Worm (Caenorhabditis elegans): Measurements from ENCODE around the gene F35F10.7.
A peak's percentile ranks its signal among the peaks of the same experiment; 100 is the strongest.

Gene F35F10.7

DNA sequence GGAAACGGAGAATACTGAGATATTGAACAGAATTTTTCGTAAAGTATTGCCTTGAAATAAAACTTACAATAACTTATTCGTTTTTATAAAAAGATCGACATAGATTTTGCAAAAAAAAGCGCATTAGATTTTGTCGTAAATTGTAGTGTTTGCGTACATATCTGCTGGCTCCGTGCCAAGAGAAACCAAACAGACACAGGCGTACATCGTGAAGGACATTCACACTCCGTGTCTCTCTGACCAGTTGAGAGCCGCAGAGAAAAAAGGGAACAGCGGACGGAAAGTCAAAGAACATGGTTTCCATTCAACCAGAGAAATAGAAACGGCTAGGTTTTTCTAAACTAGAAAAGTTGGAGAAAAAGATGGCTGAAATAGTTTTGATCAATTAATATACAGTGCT is 28.1 kb upstream of the F35F10.7 start, which contains the start of gene arrd-19 (continued):
- TF ChIP-seq nhr-237 (tag; optimal IDR thresholded peaks at IDR 0.05) (no peak), sup-37 (GFP tag; optimal IDR thresholded peaks at IDR 0.05) (no peak), unc-62 (GFP tag; optimal IDR thresholded peaks at IDR 0.05) (no peak), fkh-10 (GFP tag; optimal IDR thresholded peaks at IDR 0.05) (no peak), nhr-85 (tag) (peak; percentile 97), nhr-19 (GFP tag; conservative IDR thresholded peaks at IDR 0.05) (peak; percentile 77), snpc-4 (tag; optimal IDR thresholded peaks at IDR 0.05) (peak; percentile 54), aha-1 (tag; optimal IDR thresholded peaks at IDR 0.05) (no peak), hpl-2 (GFP tag; optimal IDR thresholded peaks at IDR 0.05) (no peak), tlp-1 (tag; optimal IDR thresholded peaks at IDR 0.05) (no peak), dsc-1 (tag; optimal IDR thresholded peaks at IDR 0.05) (peak; percentile 46), efl-3 (GFP tag; optimal IDR thresholded peaks at IDR 0.05) (no peak), hlh-17 (GFP tag; optimal IDR thresholded peaks at IDR 0.05; ENCODE audit: borderline replicate concordance) (no peak), mep-1 (tag; optimal IDR thresholded peaks at IDR 0.05) (peak; percentile 88), lir-3 (tag; optimal IDR thresholded peaks at IDR 0.05; ENCODE audit: poor library complexity) (no peak), ceh-90 (tag; optimal IDR thresholded peaks at IDR 0.05) (no peak), pqm-1 (tag; optimal IDR thresholded peaks at IDR 0.05) (no peak), lin-14 (GFP tag; optimal IDR thresholded peaks at IDR 0.05) (peak; percentile 98), unc-86 (tag; optimal IDR thresholded peaks at IDR 0.05) (peak; percentile 39), mdl-1 (tag; optimal IDR thresholded peaks at IDR 0.05) (peak in 1 of 2 experiments; percentile 71), ets-5 (GFP tag; IDR thresholded peaks at IDR 0.05) (no peak), nhr-11 (tag; optimal IDR thresholded peaks at IDR 0.05) (no peak), C04F5.9 (tag; optimal IDR thresholded peaks at IDR 0.05) (no peak), elt-3 (tag; optimal IDR thresholded peaks at IDR 0.05) (peak in 2 of 6 experiments; percentile 5 to 30), ceh-8 (GFP tag; optimal IDR thresholded peaks at IDR 0.05) (no peak), nhr-76 (tag; optimal IDR thresholded peaks at IDR 0.05) (no peak), unc-130 (tag; optimal IDR thresholded peaks at IDR 0.05) (peak; percentile 63), ztf-11 (tag; optimal IDR thresholded peaks at IDR 0.05) (no peak), lin-35 (GFP tag; optimal IDR thresholded peaks at IDR 0.05) (peak; percentile 49 to 64), C34B4.2 (tag; optimal IDR thresholded peaks at IDR 0.05) (no peak), swsn-7 (tag; optimal IDR thresholded peaks at IDR 0.05) (peak; percentile 77)

DNA sequence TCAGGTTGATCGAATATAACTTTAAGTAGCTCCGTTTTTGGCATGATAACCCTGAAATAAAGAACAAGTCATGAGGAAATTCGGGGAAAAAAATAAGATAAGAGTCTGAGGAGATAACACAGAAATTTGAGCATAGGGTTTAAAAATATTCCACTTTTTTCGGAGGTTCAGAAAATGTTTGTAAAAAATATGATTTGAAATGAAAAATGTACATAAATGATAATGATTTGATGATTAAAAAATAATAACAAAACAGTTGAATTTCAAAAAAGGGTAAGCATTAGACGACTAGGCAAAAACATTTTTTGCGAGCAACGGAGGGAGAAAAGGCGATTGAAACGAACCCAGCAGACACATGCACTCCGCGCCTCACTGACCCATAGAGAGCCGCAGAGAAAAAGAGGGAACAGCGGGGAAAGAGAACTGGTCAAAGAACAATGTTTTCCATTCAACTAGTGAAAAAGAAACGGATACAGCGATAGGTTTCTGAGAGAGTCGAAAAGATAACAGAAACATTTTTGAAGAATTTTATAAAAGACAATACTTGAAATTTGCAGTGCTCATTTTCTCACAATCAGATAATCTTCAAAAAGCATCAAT is 24.9 kb upstream of the F35F10.7 start, which contains the start of gene arrd-18:
TSS of gene arrd-18 (minus strand) at position 51 of the 600 bp plus-strand sequence.
- TF ChIP-seq nhr-85 (tag) (peak; percentile 21), C16A3.4 (tag; optimal IDR thresholded peaks at IDR 0.05) (peak; percentile 0), efl-3 (GFP tag; optimal IDR thresholded peaks at IDR 0.05) (no peak), aha-1 (tag; optimal IDR thresholded peaks at IDR 0.05) (no peak), nhr-20 (tag; optimal IDR thresholded peaks at IDR 0.05) (peak; percentile 32), nhr-11 (tag; optimal IDR thresholded peaks at IDR 0.05) (no peak), nhr-19 (GFP tag; conservative IDR thresholded peaks at IDR 0.05) (peak; percentile 50), nhr-47 (tag; optimal IDR thresholded peaks at IDR 0.05) (peak; percentile 18), zag-1 (tag; optimal IDR thresholded peaks at IDR 0.05) (no peak), snpc-4 (tag; optimal IDR thresholded peaks at IDR 0.05) (no peak), unc-130 (tag; optimal IDR thresholded peaks at IDR 0.05) (no peak), vab-15 (tag; optimal IDR thresholded peaks at IDR 0.05) (no peak), nhr-90 (tag; optimal IDR thresholded peaks at IDR 0.05; ENCODE audit: poor library complexity) (no peak), ceh-90 (tag; optimal IDR thresholded peaks at IDR 0.05) (no peak), nhr-71 (tag; optimal IDR thresholded peaks at IDR 0.05) (peak; percentile 62), C34B4.2 (tag; optimal IDR thresholded peaks at IDR 0.05) (no peak), dpl-1 (GFP tag; optimal IDR thresholded peaks at IDR 0.05) (peak in 1 of 3 experiments; percentile 13), nhr-12 (tag; optimal IDR thresholded peaks at IDR 0.05) (no peak), elt-2 (tag; optimal IDR thresholded peaks at IDR 0.05) (no peak), swsn-7 (tag; optimal IDR thresholded peaks at IDR 0.05) (no peak), grh-1 (GFP tag; IDR thresholded peaks at IDR 0.05) (peak; percentile 32; the same call in 1 of the 2 replicates), fkh-8 (tag; optimal IDR thresholded peaks at IDR 0.05) (peak; percentile 20), irx-1 (tag; optimal IDR thresholded peaks at IDR 0.05) (no peak), rnt-1 (tag; optimal IDR thresholded peaks at IDR 0.05) (peak; percentile 51), sptf-1 (tag; optimal IDR thresholded peaks at IDR 0.05) (no peak), snu-23 (GFP tag; optimal IDR thresholded peaks at IDR 0.05) (peak; percentile 51), tbx-2 (tag; optimal IDR thresholded peaks at IDR 0.05) (peak; percentile 10), nhr-76 (tag; optimal IDR thresholded peaks at IDR 0.05) (no peak), unc-86 (tag; optimal IDR thresholded peaks at IDR 0.05) (no peak), tlp-1 (tag; optimal IDR thresholded peaks at IDR 0.05) (no peak), fos-1 (tag; optimal IDR thresholded peaks at IDR 0.05) (no peak), ceh-8 (GFP tag; optimal IDR thresholded peaks at IDR 0.05) (no peak), isw-1 (GFP tag; IDR thresholded peaks at IDR 0.05) (no peak)

All from whole organism, L1 larva.